Fruit fly (Drosophila melanogaster) whole organism, embryonic: ENCODE measurements around the gene Nthl1.

Experiments used
- B-H1 ChIP-seq: fragments of 200-800 bp; sonication (Bioruptor generic); IDR thresholded peaks from 3 replicates; pipeline ENCODE4 v1.3.6; 2022; ENCODE audit warnings: missing biosample characterization, missing genetic modification characterization
- CG12104 ChIP-seq: fragments of 200-800 bp; sonication (Bioruptor generic); optimal IDR thresholded peaks from 3 replicates; lab custom pipeline; 2016; ENCODE audit warnings: missing biosample characterization, missing genetic modification characterization
- CG12299 ChIP-seq: fragments of 200-800 bp; sonication (Bioruptor generic); optimal IDR thresholded peaks from 2 replicates; lab custom pipeline; 2018; ENCODE audit warnings: missing biosample characterization, mild to moderate bottlenecking, missing genetic modification characterization
- CG1233 ChIP-seq: fragments of 200-800 bp; sonication (Bioruptor generic); optimal IDR thresholded peaks from 4 replicates; lab custom pipeline; 2018; ENCODE audit warnings: missing biosample characterization, mild to moderate bottlenecking, missing genetic modification characterization
- CG12942 ChIP-seq: fragments of 200-800 bp; sonication (Bioruptor generic); optimal IDR thresholded peaks from 3 replicates; lab custom pipeline; 2016; ENCODE audit warnings: missing biosample characterization, missing genetic modification characterization
- CG15514 ChIP-seq: fragments of 200-800 bp; sonication (Bioruptor generic); optimal IDR thresholded peaks from 3 replicates; lab custom pipeline; 2017; ENCODE audit warnings: missing biosample characterization, missing genetic modification characterization, mild to moderate bottlenecking, moderate library complexity, missing genetic modification reagents
- CG1602 ChIP-seq: fragments of 200-800 bp; sonication (Bioruptor generic); optimal IDR thresholded peaks from 3 replicates; lab custom pipeline; 2016; ENCODE audit warnings: missing biosample characterization, missing genetic modification characterization
- CG17186 ChIP-seq: fragments of 200-800 bp; sonication (Bioruptor generic); optimal IDR thresholded peaks from 3 replicates; lab custom pipeline; 2017; ENCODE audit warnings: missing biosample characterization, missing genetic modification reagents, missing genetic modification characterization
- CG17361 ChIP-seq: fragments of 200-800 bp; sonication (Bioruptor generic); IDR thresholded peaks from 3 replicates; pipeline ENCODE4 v1.3.6; 2022; ENCODE audit warnings: missing biosample characterization, missing genetic modification characterization
- CG17912 ChIP-seq: fragments of 200-800 bp; sonication (Bioruptor generic); optimal IDR thresholded peaks from 2 replicates; lab custom pipeline; 2018; ENCODE audit warnings: missing biosample characterization, mild to moderate bottlenecking, missing genetic modification characterization
- CG18011 ChIP-seq: fragments of 200-800 bp; sonication (Bioruptor generic); optimal IDR thresholded peaks from 2 replicates; lab custom pipeline; 2017; ENCODE audit warnings: missing biosample characterization, missing genetic modification characterization, mild to moderate bottlenecking, moderate library complexity, missing genotype
- CG18599 ChIP-seq: fragments of 200-800 bp; sonication (Bioruptor generic); optimal IDR thresholded peaks from 3 replicates; lab custom pipeline; 2017; ENCODE audit warnings: missing biosample characterization, missing genetic modification characterization, mild to moderate bottlenecking, moderate library complexity, missing genetic modification reagents
- CG2202 ChIP-seq: fragments of 200-800 bp; sonication (Bioruptor generic); optimal IDR thresholded peaks from 2 replicates; lab custom pipeline; 2018; ENCODE audit warnings: missing biosample characterization, mild to moderate bottlenecking, missing genetic modification characterization
- CG2875 ChIP-seq: fragments of 200-800 bp; sonication (Bioruptor generic); optimal IDR thresholded peaks from 2 replicates; lab custom pipeline; 2017; ENCODE audit warnings: missing biosample characterization, mild to moderate bottlenecking, missing genetic modification characterization, missing genetic modification reagents
- CG2889 ChIP-seq: fragments of 200-800 bp; sonication (Bioruptor generic); IDR thresholded peaks from 3 replicates; pipeline ENCODE4 v1.3.6; 2022; ENCODE audit warnings: missing biosample characterization, missing genetic modification characterization
- CG32772 ChIP-seq: fragments of 200-800 bp; sonication (Bioruptor generic); IDR thresholded peaks from 2 replicates; pipeline ENCODE4 v1.3.6; 2022; ENCODE audit warnings: missing biosample characterization, missing genetic modification characterization
- CG4404 ChIP-seq: fragments of 200-800 bp; sonication (Bioruptor generic); IDR thresholded peaks from 2 replicates; pipeline ENCODE4 v1.3.6; 2022; ENCODE audit warnings: missing biosample characterization, missing genetic modification characterization
- CG7928 ChIP-seq: fragments of 200-800 bp; sonication (Bioruptor generic); optimal IDR thresholded peaks from 2 replicates; lab custom pipeline; 2017; ENCODE audit warnings: missing biosample characterization, mild to moderate bottlenecking, missing genetic modification characterization
- CG7963 ChIP-seq: fragments of 200-800 bp; sonication (Bioruptor generic); IDR thresholded peaks from 3 replicates; pipeline ENCODE4 v1.3.6; 2022; ENCODE audit warnings: missing biosample characterization, missing genetic modification characterization; ENCODE audit not compliant: partially characterized antibody
- CG8478 ChIP-seq: fragments of >200 bp; optimal IDR thresholded peaks from 2 replicates; lab custom pipeline; 2018
- Eip74EF ChIP-seq, 2 experiments: fragments of 200-800 bp in 1 of 2; fragments of >200 bp in 1 of 2; sonication (Bioruptor generic) in 1 of 2; optimal IDR thresholded peaks; 2 replicates each; lab custom pipeline; 2017 to 2019; ENCODE audit warnings: missing biosample characterization in 2 of 2, missing genetic modification characterization in 2 of 2, mild to moderate bottlenecking in 1 of 2, moderate library complexity in 1 of 2
- Hsf ChIP-seq: fragments of 200-800 bp; sonication (Bioruptor generic); optimal IDR thresholded peaks from 3 replicates; lab custom pipeline; 2016; ENCODE audit warnings: missing biosample characterization, missing genetic modification characterization
- MBD-R2 ChIP-seq: fragments of 200-800 bp; sonication (Bioruptor generic); IDR thresholded peaks from 2 replicates; pipeline ENCODE4 v1.3.6; 2022; ENCODE audit warnings: missing biosample characterization, missing genetic modification characterization
- NFAT ChIP-seq: fragments of 200-800 bp; sonication (Bioruptor generic); IDR thresholded peaks from 2 replicates; pipeline ENCODE4 v1.3.6; 2022; ENCODE audit warnings: missing biosample characterization, missing genetic modification characterization
- Nf-YA ChIP-seq: fragments of 200-800 bp; sonication (Bioruptor generic); IDR thresholded peaks from 2 replicates; pipeline ENCODE4 v1.3.6; 2022; ENCODE audit warnings: missing biosample characterization, missing genetic modification characterization
- Oli ChIP-seq: fragments of 200-800 bp; sonication (Bioruptor generic); optimal IDR thresholded peaks from 2 replicates; lab custom pipeline; 2018; ENCODE audit warnings: missing biosample characterization, mild to moderate bottlenecking, missing genetic modification characterization, moderate library complexity
- Rfx ChIP-seq: fragments of 200-800 bp; sonication (Bioruptor generic); IDR thresholded peaks from 2 replicates; pipeline ENCODE4 v1.3.6; 2022; ENCODE audit warnings: missing biosample characterization, missing genetic modification characterization
- Rx ChIP-seq: fragments of 200-800 bp; sonication (Bioruptor generic); IDR thresholded peaks from 2 replicates; pipeline ENCODE4 v1.3.6; 2022; ENCODE audit warnings: missing biosample characterization, missing genetic modification characterization
- ara ChIP-seq: fragments of 200-800 bp; sonication (Bioruptor generic); IDR thresholded peaks from 2 replicates; pipeline ENCODE4 v1.3.6; 2022; ENCODE audit warnings: missing biosample characterization, missing genetic modification characterization
- caup ChIP-seq: fragments of 200-800 bp; sonication (Bioruptor generic); optimal IDR thresholded peaks from 3 replicates; lab custom pipeline; 2017; ENCODE audit warnings: missing biosample characterization, mild to moderate bottlenecking, missing genetic modification characterization, moderate library complexity; ENCODE audit not compliant: severe bottlenecking
- chm ChIP-seq: fragments of 200-800 bp; sonication (Bioruptor generic); IDR thresholded peaks from 2 replicates; pipeline ENCODE4 v1.3.6; 2022; ENCODE audit warnings: missing biosample characterization, missing genetic modification characterization
- ci ChIP-seq: fragments of 200-800 bp; sonication (Bioruptor generic); IDR thresholded peaks from 3 replicates; pipeline ENCODE4 v1.3.6; 2022; ENCODE audit warnings: missing biosample characterization, missing genetic modification characterization
- dan ChIP-seq: fragments of 200-800 bp; sonication (Bioruptor generic); IDR thresholded peaks from 2 replicates; pipeline ENCODE4 v1.3.6; 2022; ENCODE audit warnings: missing biosample characterization, missing genetic modification characterization
- dysf ChIP-seq: fragments of 200-800 bp; sonication (Bioruptor generic); IDR thresholded peaks from 3 replicates; pipeline ENCODE4 v1.3.6; 2022; ENCODE audit warnings: missing biosample characterization, missing genetic modification characterization
- esg ChIP-seq: fragments of 200-800 bp; sonication (Bioruptor generic); conservative IDR thresholded peaks from 2 replicates; pipeline ENCODE4 v1.3.6; 2022; ENCODE audit warnings: missing biosample characterization, missing genetic modification characterization
- exex ChIP-seq: fragments of 200-800 bp; sonication (Bioruptor generic); optimal IDR thresholded peaks from 4 replicates; lab custom pipeline; 2018; ENCODE audit warnings: missing biosample characterization, mild to moderate bottlenecking, missing genetic modification characterization, moderate library complexity
- hkb ChIP-seq, 2 experiments: fragments of 200-800 bp in 1 of 2; fragments of >200 bp in 1 of 2; sonication (Bioruptor generic) in 1 of 2; IDR thresholded peaks in 1 of 2; optimal IDR thresholded peaks in 1 of 2; 2 replicates each; pipeline versions ENCODE4 v1.3.6 to Lab custom; 2017 to 2022; ENCODE audit warnings: missing biosample characterization in 1 of 2, missing genetic modification characterization in 1 of 2
- ind ChIP-seq: fragments of 200-800 bp; sonication (Bioruptor generic); optimal IDR thresholded peaks from 3 replicates; lab custom pipeline; 2016; ENCODE audit warnings: missing biosample characterization, missing genetic modification characterization
- knrl ChIP-seq: fragments of 200-800 bp; sonication (Bioruptor generic); IDR thresholded peaks from 3 replicates; pipeline ENCODE4 v1.3.6; 2022; ENCODE audit warnings: missing biosample characterization, missing genetic modification characterization; ENCODE audit not compliant: partially characterized antibody
- lab ChIP-seq: fragments of 200-800 bp; sonication (Bioruptor generic); optimal IDR thresholded peaks from 3 replicates; lab custom pipeline; 2017; ENCODE audit warnings: missing biosample characterization, missing genetic modification characterization, mild to moderate bottlenecking, moderate library complexity, missing genetic modification reagents
- lmd ChIP-seq: fragments of 200-800 bp; sonication (Bioruptor generic); IDR thresholded peaks from 2 replicates; pipeline ENCODE4 v1.3.6; 2022; ENCODE audit warnings: missing biosample characterization, missing genetic modification characterization
- prd ChIP-seq, 3 experiments: fragments of >200 bp in 2 of 3; fragments of 200-800 bp in 1 of 3; sonication (Bioruptor generic) in 1 of 3; optimal IDR thresholded peaks in 2 of 3; IDR thresholded peaks in 1 of 3; 2 replicates in 2 of 3; 3 replicates in 1 of 3; pipeline versions ENCODE4 v1.3.6 to Lab custom; 2017 to 2022; ENCODE audit warnings: missing biosample characterization in 1 of 3, missing genetic modification characterization in 1 of 3
- run ChIP-seq: fragments of 200-800 bp; sonication (Bioruptor generic); optimal IDR thresholded peaks from 3 replicates; lab custom pipeline; 2018; ENCODE audit warnings: missing biosample characterization, mild to moderate bottlenecking, missing genetic modification characterization
- salm ChIP-seq: fragments of 200-800 bp; sonication (Bioruptor generic); optimal IDR thresholded peaks from 2 replicates; lab custom pipeline; 2018; ENCODE audit warnings: missing biosample characterization, mild to moderate bottlenecking, missing genetic modification characterization
- sr ChIP-seq: fragments of 200-800 bp; sonication (Bioruptor generic); IDR thresholded peaks from 3 replicates; pipeline ENCODE4 v1.3.6; 2022; ENCODE audit warnings: missing biosample characterization, missing genetic modification characterization
- unc-4 ChIP-seq: fragments of 200-800 bp; sonication (Bioruptor generic); IDR thresholded peaks from 2 replicates; pipeline ENCODE4 v1.3.6; 2022; ENCODE audit warnings: missing biosample characterization, missing genetic modification characterization; ENCODE audit not compliant: partially characterized antibody
- zf30C ChIP-seq: fragments of 200-800 bp; sonication (Bioruptor generic); optimal IDR thresholded peaks from 3 replicates; lab custom pipeline; 2018; ENCODE audit warnings: missing biosample characterization, mild to moderate bottlenecking, missing genetic modification characterization

Gene Nthl1

dm6 chr2L:20917235-20918055 is 10.2 kb downstream of the Nthl1 start:
- TF ChIP-seq CG18599 (peak; percentile 95), CG18011 (peak; percentile 35), CG1233 (peak; percentile 95), CG12942 (peak; percentile 7), ci (GFP tag; lab: Robert Waterston, UW) (0 out of 3 replicates have a peak, but pooled peaks have one; percentile 42), CG12104 (peak; percentile 51), MBD-R2 (GFP tag; lab: Robert Waterston, UW) (peak; percentile 55), Nf-YA (GFP tag; lab: Robert Waterston, UW) (peak; percentile 85), esg (peak; percentile 53), CG17186 (GFP tag; lab: Kevin White, UChicago) (peak; percentile 81), chm (GFP tag; lab: Robert Waterston, UW) (peak; percentile 55; the same call in 1 of the 2 replicates), ind (GFP tag; lab: Kevin White, UChicago) (peak; percentile 93), CG7963 (no peak), CG17361 (GFP tag; lab: Robert Waterston, UW) (peak; percentile 99), CG2875 (GFP tag; lab: Kevin White, UChicago) (no peak), CG2889 (GFP tag; lab: Robert Waterston, UW) (no peak), Oli (tag; lab: Kevin White, UChicago) (peak; percentile 74), CG15514 (GFP tag; lab: Kevin White, UChicago) (peak; percentile 85), Rfx (peak; percentile 45; the same call in 1 of the 2 replicates), unc-4 (no peak), NFAT (GFP tag; lab: Robert Waterston, UW) (peak; percentile 77), dysf (peak; percentile 68), run (tag; lab: Kevin White, UChicago) (peak; percentile 67), prd (optimal IDR thresholded peaks at IDR 0.05; lab: Kevin White, UChicago) (no peak), prd (GFP tag; IDR thresholded peaks at IDR 0.05; lab: Robert Waterston, UW) (peak; percentile 90; the same call in 2 of the 3 replicates), Hsf (GFP tag; lab: Kevin White, UChicago) (peak; percentile 7), hkb (optimal IDR thresholded peaks at IDR 0.05; lab: Kevin White, UChicago) (no peak), hkb (GFP tag; IDR thresholded peaks at IDR 0.05; lab: Robert Waterston, UW) (peak; percentile 88), lab (GFP tag; lab: Kevin White, UChicago) (peak; percentile 96), knrl (GFP tag; lab: Robert Waterston, UW) (no peak), CG1602 (GFP tag; lab: Kevin White, UChicago) (peak; percentile 52), ara (no peak), CG4404 (peak; percentile 86), Eip74EF (GFP tag; optimal IDR thresholded peaks at IDR 0.05; lab: Kevin White, UChicago) (peak in 1 of 2 experiments; percentile 46), Rx (peak; percentile 81), B-H1 (peak; percentile 86), exex (peak; percentile 79), sr (GFP tag; lab: Robert Waterston, UW) (no peak), CG8478 (lab: Kevin White, UChicago) (no peak), salm (tag; lab: Kevin White, UChicago) (peak; percentile 4), CG32772 (peak; percentile 38), dan (GFP tag; lab: Robert Waterston, UW) (peak; percentile 11; the same call in 1 of the 2 replicates), caup (peak; percentile 60), lmd (GFP tag; lab: Robert Waterston, UW) (peak; percentile 70), CG17912 (GFP tag; lab: Kevin White, UChicago) (no peak), CG7928 (GFP tag; lab: Kevin White, UChicago) (peak; percentile 56), CG12299 (peak; percentile 71), zf30C (GFP tag; lab: Kevin White, UChicago) (no peak), CG2202 (tag; lab: Kevin White, UChicago) (peak; percentile 25)
